Worm (Caenorhabditis elegans): ENCODE data around the gene srlf-3.

The srlf-3 gene

ce11 chrIV:8492242-8492641, 5.0 kb downstream of the srlf-3 start, which contains the start of gene sru-7:
sru-7 (plus strand) TSS chrIV:8492542.
- TF ChIP-seq pes-1 (GFP tag; IDR thresholded peaks at IDR 0.05) (no peak), B0310.2 (tag; optimal IDR thresholded peaks at IDR 0.05) (no peak), tbx-37 (GFP tag; conservative IDR thresholded peaks at IDR 0.05) (no peak), flt-1 (GFP tag; IDR thresholded peaks at IDR 0.05) (no peak), hmg-4 (GFP tag; optimal IDR thresholded peaks at IDR 0.05) (no peak), tbx-11 (GFP tag; IDR thresholded peaks at IDR 0.05) (no peak), sea-1 (GFP tag; conservative IDR thresholded peaks at IDR 0.05) (no peak), F13C5.2 (tag; optimal IDR thresholded peaks at IDR 0.05) (no peak), ets-7 (tag; optimal IDR thresholded peaks at IDR 0.05) (no peak), ceh-36 (tag; optimal IDR thresholded peaks at IDR 0.05) (no peak), ama-1 (optimal IDR thresholded peaks at IDR 0.05) (no peak), tra-4 (tag; optimal IDR thresholded peaks at IDR 0.05) (no peak), hmbx-1 (tag; optimal IDR thresholded peaks at IDR 0.05) (no peak), ceh-13 (GFP tag; optimal IDR thresholded peaks at IDR 0.05) (no peak), aly-1 (tag; optimal IDR thresholded peaks at IDR 0.05) (no peak)

ce11 chrIV:8496263-8496662, 9.0 kb downstream of the srlf-3 start, which contains the start of gene C28C12.12:
C28C12.12 (minus strand) TSS chrIV:8496363.
- TF ChIP-seq pes-1 (GFP tag; IDR thresholded peaks at IDR 0.05) (no peak), tra-4 (tag; optimal IDR thresholded peaks at IDR 0.05) (no peak), tbx-37 (GFP tag; conservative IDR thresholded peaks at IDR 0.05) (no peak), ama-1 (optimal IDR thresholded peaks at IDR 0.05) (no peak), ceh-36 (tag; optimal IDR thresholded peaks at IDR 0.05) (no peak), scrt-1 (GFP tag; IDR thresholded peaks at IDR 0.05) (no peak), hnd-1 (tag; optimal IDR thresholded peaks at IDR 0.05) (no peak), ceh-13 (GFP tag; optimal IDR thresholded peaks at IDR 0.05) (no peak), flt-1 (GFP tag; IDR thresholded peaks at IDR 0.05) (no peak), B0310.2 (tag; optimal IDR thresholded peaks at IDR 0.05) (no peak), hmbx-1 (tag; optimal IDR thresholded peaks at IDR 0.05) (no peak), hmg-4 (GFP tag; optimal IDR thresholded peaks at IDR 0.05) (no peak), aly-1 (tag; optimal IDR thresholded peaks at IDR 0.05) (no peak), sea-1 (GFP tag; conservative IDR thresholded peaks at IDR 0.05) (no peak), tbx-11 (GFP tag; IDR thresholded peaks at IDR 0.05) (no peak), F13C5.2 (tag; optimal IDR thresholded peaks at IDR 0.05) (no peak), ets-7 (tag; optimal IDR thresholded peaks at IDR 0.05) (no peak)

- TF ChIP-seq tbx-37 (GFP tag; conservative IDR thresholded peaks at IDR 0.05) = peak; percentile 54; the same call in 1 of the 2 replicates
- no peak for TF ChIP-seq hmg-4 (GFP tag; optimal IDR thresholded peaks at IDR 0.05)
These were observed 11.6 kb downstream of the srlf-3 start, which contains the start of the genes acdh-13 and mesp-1 for ce11 chrIV:8498773-8499360. acdh-13 (minus strand) TSS chrIV:8498823. mesp-1 (plus strand) TSS chrIV:8499310.

ce11 chrIV:8499956-8500355, 12.7 kb downstream of the srlf-3 start:
- TF ChIP-seq tra-4 (tag; optimal IDR thresholded peaks at IDR 0.05) (no peak), hmg-4 (GFP tag; optimal IDR thresholded peaks at IDR 0.05) (no peak), B0310.2 (tag; optimal IDR thresholded peaks at IDR 0.05) (no peak), hnd-1 (tag; optimal IDR thresholded peaks at IDR 0.05) (no peak), pes-1 (GFP tag; IDR thresholded peaks at IDR 0.05) (no peak), ceh-36 (tag; optimal IDR thresholded peaks at IDR 0.05) (no peak), tbx-11 (GFP tag; IDR thresholded peaks at IDR 0.05) (no peak), hmbx-1 (tag; optimal IDR thresholded peaks at IDR 0.05) (no peak), ets-7 (tag; optimal IDR thresholded peaks at IDR 0.05) (no peak), sea-1 (GFP tag; conservative IDR thresholded peaks at IDR 0.05) (no peak), F13C5.2 (tag; optimal IDR thresholded peaks at IDR 0.05) (no peak), aly-1 (tag; optimal IDR thresholded peaks at IDR 0.05) (no peak)

- no peak for TF ChIP-seq tbx-11 (GFP tag; IDR thresholded peaks at IDR 0.05)
- TF ChIP-seq flt-1 (GFP tag; IDR thresholded peaks at IDR 0.05) = no peak
- no peak for TF ChIP-seq sea-1 (GFP tag; conservative IDR thresholded peaks at IDR 0.05)
- TF ChIP-seq F13C5.2 (tag; optimal IDR thresholded peaks at IDR 0.05) = no peak
- TF ChIP-seq aly-1 (tag; optimal IDR thresholded peaks at IDR 0.05) = no peak
- no peak for TF ChIP-seq ets-7 (tag; optimal IDR thresholded peaks at IDR 0.05)
- TF ChIP-seq scrt-1 (GFP tag; IDR thresholded peaks at IDR 0.05) = no peak
- TF ChIP-seq hmbx-1 (tag; optimal IDR thresholded peaks at IDR 0.05) = no peak
- no peak for TF ChIP-seq ceh-36 (tag; optimal IDR thresholded peaks at IDR 0.05)
- no peak for TF ChIP-seq pes-1 (GFP tag; IDR thresholded peaks at IDR 0.05)
- TF ChIP-seq hmg-4 (GFP tag; optimal IDR thresholded peaks at IDR 0.05) = no peak
- no peak for TF ChIP-seq tbx-37 (GFP tag; conservative IDR thresholded peaks at IDR 0.05)
- TF ChIP-seq ceh-13 (GFP tag; optimal IDR thresholded peaks at IDR 0.05) = no peak
- TF ChIP-seq B0310.2 (tag; optimal IDR thresholded peaks at IDR 0.05) = no peak
These were observed 14.1 kb downstream of the srlf-3 start, which contains the start of gene C28C12.1 for ce11 chrIV:8501382-8501781. C28C12.1 (plus strand) TSS chrIV:8501682.

- TF ChIP-seq B0310.2 (tag; optimal IDR thresholded peaks at IDR 0.05) = no peak
- TF ChIP-seq scrt-1 (GFP tag; IDR thresholded peaks at IDR 0.05) = no peak
- TF ChIP-seq sea-1 (GFP tag; conservative IDR thresholded peaks at IDR 0.05) = no peak
- no peak for TF ChIP-seq F13C5.2 (tag; optimal IDR thresholded peaks at IDR 0.05)
- TF ChIP-seq tra-4 (tag; optimal IDR thresholded peaks at IDR 0.05) = no peak
- no peak for TF ChIP-seq hnd-1 (tag; optimal IDR thresholded peaks at IDR 0.05)
- no peak for TF ChIP-seq aly-1 (tag; optimal IDR thresholded peaks at IDR 0.05)
- no peak for TF ChIP-seq ceh-36 (tag; optimal IDR thresholded peaks at IDR 0.05)
- no peak for TF ChIP-seq ets-7 (tag; optimal IDR thresholded peaks at IDR 0.05)
- TF ChIP-seq flt-1 (GFP tag; IDR thresholded peaks at IDR 0.05) = no peak
- no peak for TF ChIP-seq hmbx-1 (tag; optimal IDR thresholded peaks at IDR 0.05)
- TF ChIP-seq ama-1 (optimal IDR thresholded peaks at IDR 0.05) = no peak
- TF ChIP-seq hmg-4 (GFP tag; optimal IDR thresholded peaks at IDR 0.05) = no peak
- no peak for TF ChIP-seq tbx-11 (GFP tag; IDR thresholded peaks at IDR 0.05)
- TF ChIP-seq ceh-13 (GFP tag; optimal IDR thresholded peaks at IDR 0.05) = no peak
- TF ChIP-seq pes-1 (GFP tag; IDR thresholded peaks at IDR 0.05) = no peak
- TF ChIP-seq tbx-37 (GFP tag; conservative IDR thresholded peaks at IDR 0.05) = no peak
These were observed 18.8 kb downstream of the srlf-3 start for ce11 chrIV:8506034-8506433.

ce11 chrIV:8510534-8510933, 23.3 kb downstream of the srlf-3 start, which contains the start of gene tag-77:
tag-77 (minus strand) TSS chrIV:8510548.
- no peak for TF ChIP-seq ama-1 (optimal IDR thresholded peaks at IDR 0.05)
- no peak for TF ChIP-seq ceh-13 (GFP tag; optimal IDR thresholded peaks at IDR 0.05)
- no peak for TF ChIP-seq pes-1 (GFP tag; IDR thresholded peaks at IDR 0.05)
- no peak for TF ChIP-seq ceh-36 (tag; optimal IDR thresholded peaks at IDR 0.05)
- no peak for TF ChIP-seq B0310.2 (tag; optimal IDR thresholded peaks at IDR 0.05)
- TF ChIP-seq aly-1 (tag; optimal IDR thresholded peaks at IDR 0.05) = no peak
- TF ChIP-seq tbx-37 (GFP tag; conservative IDR thresholded peaks at IDR 0.05) = no peak
- no peak for TF ChIP-seq ets-7 (tag; optimal IDR thresholded peaks at IDR 0.05)
- no peak for TF ChIP-seq hmbx-1 (tag; optimal IDR thresholded peaks at IDR 0.05)
- no peak for TF ChIP-seq scrt-1 (GFP tag; IDR thresholded peaks at IDR 0.05)
- no peak for TF ChIP-seq hnd-1 (tag; optimal IDR thresholded peaks at IDR 0.05)
- no peak for TF ChIP-seq F13C5.2 (tag; optimal IDR thresholded peaks at IDR 0.05)
- no peak for TF ChIP-seq tbx-11 (GFP tag; IDR thresholded peaks at IDR 0.05)
- no peak for TF ChIP-seq hmg-4 (GFP tag; optimal IDR thresholded peaks at IDR 0.05)
- no peak for TF ChIP-seq tra-4 (tag; optimal IDR thresholded peaks at IDR 0.05)

Measured in whole organism, early embryonic.